Fruit fly (Drosophila melanogaster) whole organism, prepupa: ENCODE results near the gene CG1416.

Source experiments
- Blimp-1 ChIP-seq: fragments of 200-800 bp; sonication (Bioruptor generic); optimal IDR thresholded peaks from 3 replicates; lab custom pipeline; 2017; ENCODE audit warnings: missing biosample characterization, missing genetic modification characterization, mild to moderate bottlenecking, moderate library complexity, missing genetic modification reagents
- CG10631 ChIP-seq: fragments of 200-800 bp; sonication (Bioruptor generic); optimal IDR thresholded peaks from 2 replicates; lab custom pipeline; 2016; ENCODE audit warnings: missing biosample characterization, missing genetic modification characterization
- CG11902 ChIP-seq: fragments of 200-800 bp; sonication (Bioruptor generic); optimal IDR thresholded peaks from 3 replicates; lab custom pipeline; 2016; ENCODE audit warnings: missing biosample characterization, missing genetic modification characterization
- CG15336 ChIP-seq: fragments of 200-800 bp; sonication (Bioruptor generic); IDR thresholded peaks from 2 replicates; pipeline ENCODE4 v1.3.6; 2022; ENCODE audit warnings: missing biosample characterization, missing genetic modification characterization
- CG1621 ChIP-seq: fragments of 200-800 bp; sonication (Bioruptor generic); optimal IDR thresholded peaks from 3 replicates; lab custom pipeline; 2018; ENCODE audit warnings: missing biosample characterization, mild to moderate bottlenecking, missing genetic modification characterization
- CG16779 ChIP-seq: fragments of 200-800 bp; sonication (Bioruptor generic); optimal IDR thresholded peaks from 3 replicates; lab custom pipeline; 2017; ENCODE audit warnings: missing biosample characterization, mild to moderate bottlenecking, missing genetic modification characterization
- CG31627 ChIP-seq: fragments of 200-800 bp; sonication (Bioruptor generic); optimal IDR thresholded peaks from 3 replicates; lab custom pipeline; 2016; ENCODE audit warnings: missing biosample characterization, missing genetic modification characterization
- CG34406 ChIP-seq: fragments of 200-800 bp; sonication (Bioruptor generic); optimal IDR thresholded peaks from 3 replicates; lab custom pipeline; 2016; ENCODE audit warnings: missing biosample characterization, missing genetic modification characterization
- CG3919 ChIP-seq: fragments of 200-800 bp; sonication (Bioruptor generic); optimal IDR thresholded peaks from 3 replicates; lab custom pipeline; 2016; ENCODE audit warnings: missing biosample characterization, missing genetic modification characterization
- CG4318 ChIP-seq: fragments of 200-800 bp; sonication (Bioruptor generic); optimal IDR thresholded peaks from 3 replicates; lab custom pipeline; 2017; ENCODE audit warnings: missing biosample characterization, mild to moderate bottlenecking, missing genetic modification characterization
- CG6163 ChIP-seq: fragments of 200-800 bp; sonication (Bioruptor generic); IDR thresholded peaks from 3 replicates; pipeline ENCODE4 v1.3.6; 2022; ENCODE audit warnings: missing biosample characterization, missing genetic modification characterization
- CG6276 ChIP-seq: fragments of 200-800 bp; sonication (Bioruptor generic); optimal IDR thresholded peaks from 2 replicates; lab custom pipeline; 2017; ENCODE audit warnings: missing biosample characterization, mild to moderate bottlenecking, missing genetic modification characterization
- CG6792 ChIP-seq: fragments of 200-800 bp; sonication (Bioruptor generic); optimal IDR thresholded peaks from 3 replicates; lab custom pipeline; 2016; ENCODE audit warnings: missing biosample characterization, missing genetic modification characterization
- CG6808 ChIP-seq: fragments of 200-800 bp; sonication (Bioruptor generic); optimal IDR thresholded peaks from 3 replicates; lab custom pipeline; 2017; ENCODE audit warnings: missing biosample characterization, missing genetic modification characterization, mild to moderate bottlenecking, moderate library complexity, missing genetic modification reagents
- CG7368 ChIP-seq: fragments of 200-800 bp; sonication (Bioruptor generic); optimal IDR thresholded peaks from 3 replicates; lab custom pipeline; 2016; ENCODE audit warnings: missing biosample characterization, missing genetic modification characterization
- CG8119 ChIP-seq: fragments of 200-800 bp; sonication (Bioruptor generic); IDR thresholded peaks from 3 replicates; pipeline ENCODE4 v1.3.6; 2022; ENCODE audit warnings: missing biosample characterization, missing genetic modification characterization
- CG8632 ChIP-seq: fragments of 200-800 bp; sonication (Bioruptor generic); optimal IDR thresholded peaks from 3 replicates; lab custom pipeline; 2016; ENCODE audit warnings: missing biosample characterization, missing genetic modification characterization
- Eip78C ChIP-seq: fragments of 200-800 bp; sonication (Bioruptor generic); peaks from one replicate; lab custom pipeline; 2016; ENCODE audit warnings: missing biosample characterization, missing genetic modification characterization
- Ets21C ChIP-seq: fragments of 200-800 bp; sonication (Bioruptor generic); optimal IDR thresholded peaks from 3 replicates; lab custom pipeline; 2016; ENCODE audit warnings: missing biosample characterization, missing genetic modification characterization
- Ets96B ChIP-seq: fragments of 200-800 bp; optimal IDR thresholded peaks from 2 replicates; lab custom pipeline; 2019; ENCODE audit warnings: missing biosample characterization, mild to moderate bottlenecking, missing genetic modification characterization, moderate library complexity
- Gug ChIP-seq: fragments of 200-800 bp; sonication (Bioruptor generic); IDR thresholded peaks from 2 replicates; pipeline ENCODE4 v1.3.6; 2022; ENCODE audit warnings: missing biosample characterization, missing genetic modification characterization
- Hr38 ChIP-seq: sonication (Bioruptor generic); optimal IDR thresholded peaks from 2 replicates; lab custom pipeline; 2016; ENCODE audit warnings: missing biosample characterization, missing genetic modification characterization
- Hr39 ChIP-seq: fragments of 200-800 bp; sonication (Bioruptor generic); optimal IDR thresholded peaks from 2 replicates; lab custom pipeline; 2016; ENCODE audit warnings: missing biosample characterization, missing genetic modification characterization
- Lpt ChIP-seq: fragments of 200-800 bp; sonication (Bioruptor generic); optimal IDR thresholded peaks from 3 replicates; lab custom pipeline; 2016; ENCODE audit warnings: missing biosample characterization, missing genetic modification characterization
- Met ChIP-seq: fragments of 200-800 bp; sonication (Bioruptor generic); optimal IDR thresholded peaks from 3 replicates; lab custom pipeline; 2016; ENCODE audit warnings: missing biosample characterization, missing genetic modification characterization
- OdsH ChIP-seq: fragments of 200-800 bp; sonication (Bioruptor generic); optimal IDR thresholded peaks from 3 replicates; lab custom pipeline; 2016; ENCODE audit warnings: missing biosample characterization, missing genetic modification characterization
- Smox ChIP-seq: fragments of 200-800 bp; sonication (Bioruptor generic); optimal IDR thresholded peaks from 3 replicates; lab custom pipeline; 2016; ENCODE audit warnings: missing biosample characterization, missing genetic modification characterization
- Sox102F ChIP-seq: fragments of 200-800 bp; sonication (Bioruptor generic); optimal IDR thresholded peaks from 2 replicates; lab custom pipeline; 2016; ENCODE audit warnings: missing biosample characterization, mild to moderate bottlenecking, missing genetic modification characterization
- Sox14 ChIP-seq: fragments of 200-800 bp; sonication (Bioruptor generic); optimal IDR thresholded peaks from 3 replicates; lab custom pipeline; 2016; ENCODE audit warnings: missing biosample characterization, missing genetic modification characterization
- Sox15 ChIP-seq: fragments of 200-800 bp; sonication (Bioruptor generic); optimal IDR thresholded peaks from 3 replicates; lab custom pipeline; 2016; ENCODE audit warnings: missing biosample characterization, missing genetic modification characterization
- acj6 ChIP-seq: fragments of 200-800 bp; sonication (Bioruptor generic); optimal IDR thresholded peaks from 3 replicates; lab custom pipeline; 2016; ENCODE audit warnings: missing biosample characterization, missing genetic modification characterization
- eg ChIP-seq: fragments of 200-800 bp; sonication (Bioruptor generic); IDR thresholded peaks from 3 replicates; pipeline ENCODE4 v1.3.6; 2022; ENCODE audit warnings: missing biosample characterization, missing genetic modification characterization
- esn ChIP-seq: fragments of 200-800 bp; sonication (Bioruptor generic); optimal IDR thresholded peaks from 2 replicates; lab custom pipeline; 2016; ENCODE audit warnings: missing biosample characterization, mild to moderate bottlenecking, missing genetic modification characterization, moderate library complexity
- fd59A ChIP-seq: fragments of 200-800 bp; sonication (Bioruptor generic); optimal IDR thresholded peaks from 2 replicates; lab custom pipeline; 2017; ENCODE audit warnings: missing biosample characterization, mild to moderate bottlenecking, missing genetic modification characterization, missing genetic modification reagents
- fkh ChIP-seq: fragments of 200-800 bp; sonication (Bioruptor generic); optimal IDR thresholded peaks from 3 replicates; lab custom pipeline; 2017; ENCODE audit warnings: missing biosample characterization, mild to moderate bottlenecking, missing genetic modification characterization, moderate library complexity
- lz ChIP-seq: fragments of 200-800 bp; sonication (Bioruptor generic); optimal IDR thresholded peaks from 3 replicates; lab custom pipeline; 2016; ENCODE audit warnings: missing biosample characterization, missing genetic modification characterization
- net ChIP-seq: fragments of 200-800 bp; sonication (Bioruptor generic); optimal IDR thresholded peaks from 3 replicates; lab custom pipeline; 2016; ENCODE audit warnings: missing biosample characterization, missing genetic modification characterization
- pdm3 ChIP-seq: fragments of 200-800 bp; sonication (Bioruptor generic); optimal IDR thresholded peaks from 3 replicates; lab custom pipeline; 2016; ENCODE audit warnings: missing biosample characterization, missing genetic modification characterization
- spab ChIP-seq: fragments of 200-800 bp; sonication (Bioruptor generic); optimal IDR thresholded peaks from 2 replicates; lab custom pipeline; 2017; ENCODE audit warnings: missing biosample characterization, mild to moderate bottlenecking, missing genetic modification characterization, missing genetic modification reagents
- ss ChIP-seq, 2 experiments: fragments of 200-800 bp; sonication (Bioruptor generic); optimal IDR thresholded peaks; 2 replicates in 1 of 2; 3 replicates in 1 of 2; lab custom pipeline; 2017 to 2018; ENCODE audit warnings: mild to moderate bottlenecking in 2 of 2, missing biosample characterization in 2 of 2, missing genetic modification characterization in 2 of 2, moderate library complexity in 1 of 2
- svp ChIP-seq: fragments of 200-800 bp; sonication (Bioruptor generic); peaks from one replicate; lab custom pipeline; 2016; ENCODE audit warnings: missing biosample characterization, missing genetic modification characterization
- vri ChIP-seq: fragments of 200-800 bp; sonication (Bioruptor generic); optimal IDR thresholded peaks from 3 replicates; lab custom pipeline; 2016; ENCODE audit warnings: missing biosample characterization, mild to moderate bottlenecking, missing genetic modification characterization

Gene CG1416

DNA sequence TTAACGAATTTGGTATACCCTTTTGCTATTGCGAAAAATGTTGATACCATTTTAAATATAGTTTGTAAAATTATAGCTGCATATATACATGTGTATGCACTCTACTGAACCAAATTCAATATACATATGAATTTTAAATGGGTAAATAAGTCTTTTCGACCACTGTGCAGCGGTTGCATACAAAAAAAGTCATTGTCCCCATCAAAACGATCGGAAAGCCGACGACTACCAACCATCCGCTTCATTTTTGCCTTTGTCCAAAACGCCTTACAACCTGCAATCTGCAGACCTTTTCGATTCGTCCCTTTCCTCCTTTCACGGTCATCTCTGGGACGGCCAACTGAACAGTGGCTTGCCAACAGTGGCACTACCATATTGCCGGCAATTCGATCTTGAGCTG lies 7.1 kb downstream of the CG1416 start:
- TF ChIP-seq Eip78C (GFP tag; lab: Kevin White, UChicago): peak; percentile 44
- TF ChIP-seq CG8632 (GFP tag; lab: Kevin White, UChicago): no peak
- no peak for TF ChIP-seq acj6
- TF ChIP-seq CG15336 (GFP tag; lab: Robert Waterston, UW): no peak
- TF ChIP-seq lz (GFP tag; lab: Kevin White, UChicago): no peak
- no peak for TF ChIP-seq Lpt (GFP tag; lab: Kevin White, UChicago)
- peak; percentile 54 for TF ChIP-seq svp (GFP tag; lab: Kevin White, UChicago)
- no peak for TF ChIP-seq Ets21C (GFP tag; lab: Kevin White, UChicago)
- TF ChIP-seq eg (GFP tag; lab: Robert Waterston, UW): no peak
- TF ChIP-seq CG1621 (tag; lab: Kevin White, UChicago): no peak
- no peak for TF ChIP-seq Ets96B (tag; lab: Kevin White, UChicago)
- TF ChIP-seq fd59A (GFP tag; lab: Kevin White, UChicago): no peak
- TF ChIP-seq CG8119 (GFP tag; lab: Robert Waterston, UW): no peak
- peak; percentile 16 for TF ChIP-seq Smox (GFP tag; lab: Kevin White, UChicago)
- TF ChIP-seq CG6163 (GFP tag; lab: Robert Waterston, UW): no peak
- TF ChIP-seq CG31627 (GFP tag; lab: Kevin White, UChicago): no peak
- no peak for TF ChIP-seq fkh (GFP tag; lab: Kevin White, UChicago)
- no peak for TF ChIP-seq CG34406
- TF ChIP-seq spab (GFP tag; lab: Kevin White, UChicago): no peak
- no peak for TF ChIP-seq Hr39 (GFP tag; lab: Kevin White, UChicago)
- TF ChIP-seq CG6808 (GFP tag; lab: Kevin White, UChicago): no peak
- no peak for TF ChIP-seq CG10631 (GFP tag; lab: Kevin White, UChicago)
- peak; percentile 1 for TF ChIP-seq Sox102F (GFP tag; lab: Kevin White, UChicago)
- TF ChIP-seq Sox14: peak; percentile 0
- no peak for TF ChIP-seq CG7368 (GFP tag; lab: Kevin White, UChicago)
- TF ChIP-seq esn: peak; percentile 16
- no peak for TF ChIP-seq Hr38 (GFP tag; lab: Kevin White, UChicago)
- no peak for TF ChIP-seq pdm3 (GFP tag; lab: Kevin White, UChicago)
- no peak for TF ChIP-seq CG4318 (GFP tag; lab: Kevin White, UChicago)

DNA sequence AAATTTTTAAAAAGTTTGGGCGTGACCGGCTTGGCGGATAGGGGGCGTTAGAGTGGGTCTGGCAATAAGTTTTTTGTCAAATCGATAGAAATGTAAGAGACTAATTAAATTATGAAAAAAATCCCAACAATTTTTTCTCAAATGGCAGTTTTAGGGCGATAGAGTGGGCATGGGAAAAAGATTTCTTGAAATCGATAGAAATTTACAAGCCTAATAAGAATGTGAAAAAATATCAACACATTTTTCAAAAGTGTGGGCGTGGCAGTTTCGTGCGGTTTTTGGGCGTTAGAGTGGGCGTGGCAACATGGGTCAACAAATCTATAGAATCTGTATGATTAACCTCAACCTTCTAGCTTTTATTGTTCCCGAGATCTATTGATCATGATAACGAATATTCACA lies 11.7 kb downstream of the CG1416 start:
- TF ChIP-seq Gug (no peak), Hr39 (GFP tag; lab: Kevin White, UChicago) (no peak), spab (GFP tag; lab: Kevin White, UChicago) (no peak), Blimp-1 (GFP tag; lab: Kevin White, UChicago) (no peak), OdsH (GFP tag; lab: Kevin White, UChicago) (no peak), CG11902 (GFP tag; lab: Kevin White, UChicago) (no peak)

dm6 chr2L:21783965-21784364 lies 26.2 kb downstream of the CG1416 start, which contains the start of gene CG11630:
Gene CG11630 (minus strand): TSS chr2L:21784065.
- no peak for TF ChIP-seq CG8632 (GFP tag; lab: Kevin White, UChicago)
- no peak for TF ChIP-seq CG6792
- no peak for TF ChIP-seq Sox102F (GFP tag; lab: Kevin White, UChicago)
- TF ChIP-seq Met (GFP tag; lab: Kevin White, UChicago): no peak
- no peak for TF ChIP-seq fd59A (GFP tag; lab: Kevin White, UChicago)

- TF ChIP-seq CG6163 (GFP tag; lab: Robert Waterston, UW): no peak
- no peak for TF ChIP-seq Sox14
- peak in 1 of 2 experiments; percentile 4 for TF ChIP-seq ss (GFP tag; optimal IDR thresholded peaks at IDR 0.05; lab: Kevin White, UChicago)
- no peak for TF ChIP-seq CG6276
- no peak for TF ChIP-seq Sox15
- TF ChIP-seq lz (GFP tag; lab: Kevin White, UChicago): no peak
- TF ChIP-seq CG16779 (tag; lab: Kevin White, UChicago): no peak
- peak; percentile 6 for TF ChIP-seq CG6808 (GFP tag; lab: Kevin White, UChicago)
- peak; percentile 5 for TF ChIP-seq CG10631 (GFP tag; lab: Kevin White, UChicago)
- no peak for TF ChIP-seq acj6
- TF ChIP-seq net (GFP tag; lab: Kevin White, UChicago): no peak
- peak; percentile 57 for TF ChIP-seq svp (GFP tag; lab: Kevin White, UChicago)
- TF ChIP-seq vri (GFP tag; lab: Kevin White, UChicago): no peak
- peak; percentile 77 for TF ChIP-seq Eip78C (GFP tag; lab: Kevin White, UChicago)
- peak; percentile 6 for TF ChIP-seq CG3919 (GFP tag; lab: Kevin White, UChicago)
- no peak for TF ChIP-seq Ets96B (tag; lab: Kevin White, UChicago)
- TF ChIP-seq fd59A (GFP tag; lab: Kevin White, UChicago): peak; percentile 29
- no peak for TF ChIP-seq CG1621 (tag; lab: Kevin White, UChicago)
Measured at dm6 chr2L:21784790-21785425, 27.1 kb downstream of the CG1416 start.
